Worm (Caenorhabditis elegans): Measurements from ENCODE around the gene lin-23.

The lin-23 gene

ce11 chrII:6387937-6388336 lies 16.8 kb downstream of the lin-23 start, which contains the start of gene F58F12.2:
Gene F58F12.2, minus strand, starts transcription at chrII:6388037.
- TF ChIP-seq fos-1 (tag; optimal IDR thresholded peaks at IDR 0.05) = no peak
- no peak for TF ChIP-seq ama-1 (optimal IDR thresholded peaks at IDR 0.05)
- TF ChIP-seq snpc-4 (tag; optimal IDR thresholded peaks at IDR 0.05) = no peak
- TF ChIP-seq sem-4 (tag; optimal IDR thresholded peaks at IDR 0.05) = no peak

ce11 chrII:6391195-6391594 lies 20.1 kb downstream of the lin-23 start, which contains the start of gene F58F12.3:
Gene F58F12.3, minus strand, starts transcription at chrII:6391295.
- TF ChIP-seq ztf-11 (tag; optimal IDR thresholded peaks at IDR 0.05) (no peak), sma-9 (GFP tag; optimal IDR thresholded peaks at IDR 0.05) (no peak), sma-9 (tag; optimal IDR thresholded peaks at IDR 0.05) (no peak), egl-27 (tag; optimal IDR thresholded peaks at IDR 0.05) (no peak), ztf-4 (tag; optimal IDR thresholded peaks at IDR 0.05) (no peak), mdl-1 (tag; optimal IDR thresholded peaks at IDR 0.05) (no peak), Y55F3AM.14 (GFP tag; optimal IDR thresholded peaks at IDR 0.05) (no peak), sma-3 (GFP tag; optimal IDR thresholded peaks at IDR 0.05) (no peak), alr-1 (tag; optimal IDR thresholded peaks at IDR 0.05) (no peak), gmeb-1 (tag; optimal IDR thresholded peaks at IDR 0.05) (no peak), snpc-4 (tag; optimal IDR thresholded peaks at IDR 0.05) (no peak), blmp-1 (tag; optimal IDR thresholded peaks at IDR 0.05; ENCODE audit: insufficient read depth) (no peak), ceh-16 (tag; optimal IDR thresholded peaks at IDR 0.05) (no peak), skn-1 (tag; optimal IDR thresholded peaks at IDR 0.05) (no peak)

ce11 chrII:6394037-6394436 lies 22.9 kb downstream of the lin-23 start:
- TF ChIP-seq ama-1 (optimal IDR thresholded peaks at IDR 0.05) = no peak
- TF ChIP-seq nhr-23 (tag; optimal IDR thresholded peaks at IDR 0.05) = no peak
- TF ChIP-seq lin-13 (GFP tag; optimal IDR thresholded peaks at IDR 0.05) = no peak
- TF ChIP-seq nhr-129 (tag; optimal IDR thresholded peaks at IDR 0.05) = no peak
- TF ChIP-seq nhr-11 (tag; optimal IDR thresholded peaks at IDR 0.05) = no peak
- no peak for TF ChIP-seq mbf-1 (tag; optimal IDR thresholded peaks at IDR 0.05)
- no peak for TF ChIP-seq peb-1 (tag; optimal IDR thresholded peaks at IDR 0.05)

- TF ChIP-seq alr-1 (tag; optimal IDR thresholded peaks at IDR 0.05) (no peak), ZK546.5 (tag; optimal IDR thresholded peaks at IDR 0.05) (no peak), dmd-4 (tag; optimal IDR thresholded peaks at IDR 0.05) (no peak), ztf-1 (GFP tag; conservative IDR thresholded peaks at IDR 0.05) (no peak), nhr-129 (tag; optimal IDR thresholded peaks at IDR 0.05) (no peak), zag-1 (tag; optimal IDR thresholded peaks at IDR 0.05) (no peak), elt-3 (tag; optimal IDR thresholded peaks at IDR 0.05) (no peak), mdl-1 (tag; optimal IDR thresholded peaks at IDR 0.05) (no peak), mbf-1 (tag; optimal IDR thresholded peaks at IDR 0.05) (no peak), ceh-82 (tag; optimal IDR thresholded peaks at IDR 0.05) (no peak)
Measured at ce11 chrII:6398406-6398805, 27.3 kb downstream of the lin-23 start, which contains the start of gene zig-10. Gene zig-10, plus strand, starts transcription at chrII:6398706.

ce11 chrII:6401649-6402048 lies 30.5 kb downstream of the lin-23 start, which contains the start of gene btb-2:
Gene btb-2, plus strand, starts transcription at chrII:6401949.
- TF ChIP-seq zag-1 (tag; optimal IDR thresholded peaks at IDR 0.05) (no peak), elt-3 (tag; optimal IDR thresholded peaks at IDR 0.05) (no peak)

- TF ChIP-seq crh-2 (tag; optimal IDR thresholded peaks at IDR 0.05) (no peak), ZK546.5 (tag; optimal IDR thresholded peaks at IDR 0.05) (no peak), unc-55 (GFP tag; optimal IDR thresholded peaks at IDR 0.05) (no peak), gmeb-1 (tag; optimal IDR thresholded peaks at IDR 0.05) (no peak), fos-1 (tag; optimal IDR thresholded peaks at IDR 0.05) (no peak), lin-39 (tag; optimal IDR thresholded peaks at IDR 0.05) (no peak), ztf-1 (GFP tag; conservative IDR thresholded peaks at IDR 0.05) (no peak), nhr-237 (tag; optimal IDR thresholded peaks at IDR 0.05) (no peak), alr-1 (tag; optimal IDR thresholded peaks at IDR 0.05) (no peak)
Measured at ce11 chrII:6403233-6403632, 32.1 kb downstream of the lin-23 start, which contains the start of gene T25D10.1. Gene T25D10.1, plus strand, starts transcription at chrII:6403401.

Data from whole organism, L2 larva.